Fruit fly (Drosophila melanogaster) whole organism, pupa: Measurements from ENCODE around the gene cno.

Experiments used
- CG14655 ChIP-seq: fragments of 200-800 bp; sonication (Bioruptor generic); optimal IDR thresholded peaks from 3 replicates; lab custom pipeline; 2017; ENCODE audit warnings: mild to moderate bottlenecking, missing biosample characterization, missing genetic modification reagents, missing genetic modification characterization
- CG32121 ChIP-seq: fragments of 200-800 bp; sonication (Bioruptor generic); IDR thresholded peaks from 2 replicates; pipeline ENCODE4 v1.3.6; 2022; ENCODE audit warnings: missing biosample characterization, missing genetic modification characterization
- CG34367 ChIP-seq: fragments of 200-800 bp; sonication (Bioruptor generic); optimal IDR thresholded peaks from 2 replicates; lab custom pipeline; 2018; ENCODE audit warnings: missing biosample characterization, mild to moderate bottlenecking, missing genetic modification characterization
- CG4496 ChIP-seq: fragments of 200-800 bp; sonication (Bioruptor generic); IDR thresholded peaks from 3 replicates; pipeline ENCODE4 v1.3.6; 2022; ENCODE audit warnings: missing biosample characterization, missing genetic modification characterization
- CG8159 ChIP-seq: fragments of 200-800 bp; sonication (Bioruptor generic); optimal IDR thresholded peaks from 3 replicates; lab custom pipeline; 2018; ENCODE audit warnings: missing biosample characterization, mild to moderate bottlenecking, missing genetic modification characterization, moderate library complexity
- CG8301 ChIP-seq: fragments of 200-800 bp; sonication (Bioruptor generic); optimal IDR thresholded peaks from 2 replicates; lab custom pipeline; 2018; ENCODE audit warnings: missing biosample characterization, mild to moderate bottlenecking, missing genetic modification characterization
- Ets98B ChIP-seq: fragments of 200-800 bp; sonication (Bioruptor generic); IDR thresholded peaks from 2 replicates; pipeline ENCODE4 v1.3.6; 2022; ENCODE audit warnings: missing biosample characterization, missing genetic modification characterization
- Pif1A ChIP-seq: fragments of 200-800 bp; sonication (Bioruptor generic); optimal IDR thresholded peaks from 3 replicates; lab custom pipeline; 2016; ENCODE audit warnings: missing biosample characterization, missing genetic modification characterization

DNA sequence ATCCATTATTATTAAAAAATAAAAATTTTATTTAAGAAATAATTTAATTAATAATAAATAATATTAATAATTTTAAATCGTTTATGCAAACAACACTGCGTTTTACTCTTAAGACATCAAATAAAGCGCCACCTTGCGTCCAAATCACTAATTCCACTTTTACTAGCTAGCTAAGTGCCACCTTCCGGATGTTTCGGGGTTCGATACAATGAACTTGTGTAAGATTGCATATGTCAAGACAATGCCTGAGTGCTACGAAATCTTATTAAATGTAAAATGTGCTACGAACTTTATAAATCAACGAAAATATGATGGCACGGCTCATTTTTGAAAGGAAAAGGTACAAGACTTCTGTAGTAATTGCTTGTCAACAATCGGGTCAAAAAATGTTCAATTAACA, 90.4 kb downstream of the cno start:
- TF ChIP-seq CG8159 (tag; lab: Kevin White, UChicago) = no peak
- no peak for TF ChIP-seq CG14655 (GFP tag; lab: Kevin White, UChicago)
- TF ChIP-seq CG4496 = no peak
- no peak for TF ChIP-seq CG32121 (GFP tag; lab: Robert Waterston, UW)
- no peak for TF ChIP-seq Pif1A (GFP tag; lab: Kevin White, UChicago)
- no peak for TF ChIP-seq Ets98B (GFP tag; lab: Robert Waterston, UW)
- TF ChIP-seq CG8301 = no peak
- TF ChIP-seq CG34367 = no peak
